Fruit fly (Drosophila melanogaster) whole organism, embryonic: ENCODE measurements around the gene Csk.

ENCODE experiments used
- BEAF-32 ChIP-seq: fragments of 200-800 bp; sonication (Bioruptor generic); optimal IDR thresholded peaks from 3 replicates; lab custom pipeline; 2017; ENCODE audit warnings: missing biosample characterization, missing genetic modification characterization, mild to moderate bottlenecking, moderate library complexity, missing genetic modification reagents
- CG12236 ChIP-seq: fragments of 200-800 bp; sonication (Bioruptor generic); optimal IDR thresholded peaks from 2 replicates; lab custom pipeline; 2016; ENCODE audit warnings: missing biosample characterization, missing genetic modification characterization
- CG14014 ChIP-seq: fragments of 200-800 bp; sonication (Bioruptor generic); IDR thresholded peaks from 2 replicates; pipeline ENCODE4 v1.3.6; 2022; ENCODE audit warnings: missing biosample characterization, missing genetic modification characterization
- CG14441 ChIP-seq: fragments of 200-800 bp; sonication (Bioruptor generic); IDR thresholded peaks from 2 replicates; pipeline ENCODE4 v1.3.6; 2022; ENCODE audit warnings: missing biosample characterization, missing genetic modification characterization
- CG1647 ChIP-seq: fragments of 200-800 bp; sonication (Bioruptor generic); optimal IDR thresholded peaks from 3 replicates; lab custom pipeline; 2016; ENCODE audit warnings: missing biosample characterization, missing genetic modification characterization
- CG16813 ChIP-seq: fragments of 200-800 bp; sonication (Bioruptor generic); IDR thresholded peaks from 3 replicates; pipeline ENCODE4 v1.3.6; 2022; ENCODE audit warnings: missing biosample characterization, missing genetic modification characterization; ENCODE audit not compliant: partially characterized antibody
- CG18011 ChIP-seq: fragments of 200-800 bp; sonication (Bioruptor generic); optimal IDR thresholded peaks from 2 replicates; lab custom pipeline; 2017; ENCODE audit warnings: missing biosample characterization, missing genetic modification characterization, mild to moderate bottlenecking, moderate library complexity, missing genotype
- CG2120 ChIP-seq: fragments of 200-800 bp; sonication (Bioruptor generic); optimal IDR thresholded peaks from 3 replicates; lab custom pipeline; 2016; ENCODE audit warnings: missing biosample characterization, missing genetic modification characterization
- CG33213 ChIP-seq: fragments of 200-800 bp; sonication (Bioruptor generic); optimal IDR thresholded peaks from 3 replicates; lab custom pipeline; 2016; ENCODE audit warnings: missing biosample characterization, missing genetic modification characterization
- CG4424 ChIP-seq: fragments of 200-800 bp; sonication (Bioruptor generic); optimal IDR thresholded peaks from 3 replicates; lab custom pipeline; 2016; ENCODE audit warnings: missing biosample characterization, missing genetic modification characterization
- CG4730 ChIP-seq: fragments of 200-800 bp; sonication (Bioruptor generic); IDR thresholded peaks from 2 replicates; pipeline ENCODE4 v1.3.6; 2022; ENCODE audit warnings: missing biosample characterization, missing genetic modification characterization
- CG4854 ChIP-seq: fragments of 200-800 bp; sonication (Bioruptor generic); optimal IDR thresholded peaks from 2 replicates; lab custom pipeline; 2016; ENCODE audit warnings: missing biosample characterization, missing genetic modification characterization, inconsistent platforms
- CG5953 ChIP-seq: fragments of 200-800 bp; sonication (Bioruptor generic); IDR thresholded peaks from 2 replicates; pipeline ENCODE4 v1.3.6; 2022; ENCODE audit warnings: missing biosample characterization, missing genetic modification characterization
- CG6175 ChIP-seq: fragments of 200-800 bp; sonication (Bioruptor generic); IDR thresholded peaks from 3 replicates; pipeline ENCODE4 v1.3.6; 2022; ENCODE audit warnings: missing biosample characterization, missing genetic modification characterization
- CG6654 ChIP-seq: fragments of 200-800 bp; sonication (Bioruptor generic); optimal IDR thresholded peaks from 2 replicates; lab custom pipeline; 2017; ENCODE audit warnings: missing biosample characterization, mild to moderate bottlenecking, missing genetic modification characterization
- CG6683 ChIP-seq: fragments of 200-800 bp; sonication (Bioruptor generic); optimal IDR thresholded peaks from 2 replicates; lab custom pipeline; 2017; ENCODE audit warnings: missing biosample characterization, mild to moderate bottlenecking, missing genetic modification characterization, missing genetic modification reagents
- CG7372 ChIP-seq: fragments of 200-800 bp; sonication (Bioruptor generic); IDR thresholded peaks from 2 replicates; pipeline ENCODE4 v1.3.6; 2022; ENCODE audit warnings: missing biosample characterization, missing genetic modification characterization
- CG9797 ChIP-seq: fragments of 200-800 bp; sonication (Bioruptor generic); optimal IDR thresholded peaks from 3 replicates; lab custom pipeline; 2018; ENCODE audit warnings: missing biosample characterization, mild to moderate bottlenecking, missing genetic modification characterization
- D19A ChIP-seq: fragments of 200-800 bp; optimal IDR thresholded peaks from 3 replicates; lab custom pipeline; 2019; ENCODE audit warnings: missing biosample characterization, mild to moderate bottlenecking, missing genetic modification characterization, moderate library complexity
- Ets97D ChIP-seq: fragments of 200-800 bp; sonication (Bioruptor generic); optimal IDR thresholded peaks from 3 replicates; lab custom pipeline; 2016; ENCODE audit warnings: missing biosample characterization, missing genetic modification characterization
- HmgZ ChIP-seq: fragments of 200-800 bp; sonication (Bioruptor generic); optimal IDR thresholded peaks from 2 replicates; lab custom pipeline; 2018; ENCODE audit warnings: missing biosample characterization, mild to moderate bottlenecking, missing genetic modification characterization
- Hmx ChIP-seq: fragments of 200-800 bp; sonication (Bioruptor generic); optimal IDR thresholded peaks from 2 replicates; lab custom pipeline; 2016; ENCODE audit warnings: missing biosample characterization, missing genetic modification characterization
- Kr ChIP-seq: fragments of 200-800 bp; sonication (Bioruptor generic); optimal IDR thresholded peaks from 2 replicates; lab custom pipeline; 2017; ENCODE audit warnings: missing biosample characterization, mild to moderate bottlenecking, missing genetic modification characterization
- NK7.1 ChIP-seq: fragments of 200-800 bp; sonication (Bioruptor generic); optimal IDR thresholded peaks from 3 replicates; lab custom pipeline; 2016; ENCODE audit warnings: missing biosample characterization, missing genetic modification characterization
- YL-1 ChIP-seq: fragments of 200-800 bp; sonication (Bioruptor generic); optimal IDR thresholded peaks from 3 replicates; lab custom pipeline; 2017; ENCODE audit warnings: missing biosample characterization, mild to moderate bottlenecking, missing genetic modification characterization
- ab ChIP-seq: fragments of 200-800 bp; sonication (Bioruptor generic); optimal IDR thresholded peaks from 2 replicates; lab custom pipeline; 2016; ENCODE audit warnings: missing biosample characterization, missing genetic modification characterization
- az2 ChIP-seq: fragments of 200-800 bp; sonication (Bioruptor generic); optimal IDR thresholded peaks from 3 replicates; lab custom pipeline; 2016; ENCODE audit warnings: missing biosample characterization, missing genetic modification characterization
- cato ChIP-seq: fragments of 200-800 bp; sonication (Bioruptor generic); optimal IDR thresholded peaks from 2 replicates; lab custom pipeline; 2016; ENCODE audit warnings: missing biosample characterization, missing genetic modification characterization, borderline replicate concordance
- dm ChIP-seq: fragments of 200-800 bp; sonication (Bioruptor generic); optimal IDR thresholded peaks from 3 replicates; lab custom pipeline; 2016; ENCODE audit warnings: missing biosample characterization, missing genetic modification characterization
- dmrt99B ChIP-seq: fragments of 200-800 bp; sonication (Bioruptor generic); optimal IDR thresholded peaks from 2 replicates; lab custom pipeline; 2018; ENCODE audit warnings: missing biosample characterization, mild to moderate bottlenecking, missing genetic modification characterization, moderate library complexity
- fd3F ChIP-seq: fragments of 200-800 bp; sonication (Bioruptor generic); optimal IDR thresholded peaks from 2 replicates; lab custom pipeline; 2018; ENCODE audit warnings: missing biosample characterization, mild to moderate bottlenecking, missing genetic modification characterization, moderate library complexity
- fru ChIP-seq: fragments of >200 bp; optimal IDR thresholded peaks from 2 replicates; lab custom pipeline; 2017
- gro ChIP-seq: fragments of 200-800 bp; sonication (Bioruptor generic); optimal IDR thresholded peaks from 2 replicates; lab custom pipeline; 2016; ENCODE audit warnings: missing biosample characterization, missing genetic modification characterization
- her ChIP-seq: fragments of 200-800 bp; sonication (Bioruptor generic); optimal IDR thresholded peaks from 2 replicates; lab custom pipeline; 2016; ENCODE audit warnings: missing biosample characterization, missing genetic modification characterization
- jing ChIP-seq: fragments of 200-800 bp; sonication (Bioruptor generic); optimal IDR thresholded peaks from 2 replicates; lab custom pipeline; 2018; ENCODE audit warnings: missing biosample characterization, mild to moderate bottlenecking, missing genetic modification characterization
- jumu ChIP-seq: fragments of 200-800 bp; sonication (Bioruptor generic); optimal IDR thresholded peaks from 3 replicates; lab custom pipeline; 2016; ENCODE audit warnings: missing biosample characterization, missing genetic modification characterization
- ken ChIP-seq: fragments of 200-800 bp; sonication (Bioruptor generic); IDR thresholded peaks from 3 replicates; pipeline ENCODE4 v1.3.6; 2022; ENCODE audit warnings: missing biosample characterization, missing genetic modification characterization
- klu ChIP-seq: fragments of 200-800 bp; sonication (Bioruptor generic); IDR thresholded peaks from 2 replicates; pipeline ENCODE4 v1.3.6; 2022; ENCODE audit warnings: missing biosample characterization, missing genetic modification characterization
- knrl ChIP-seq: fragments of 200-800 bp; sonication (Bioruptor generic); IDR thresholded peaks from 3 replicates; pipeline ENCODE4 v1.3.6; 2022; ENCODE audit warnings: missing biosample characterization, missing genetic modification characterization; ENCODE audit not compliant: partially characterized antibody
- org-1 ChIP-seq: fragments of 200-800 bp; sonication (Bioruptor generic); optimal IDR thresholded peaks from 2 replicates; lab custom pipeline; 2017; ENCODE audit warnings: missing biosample characterization, missing genetic modification characterization
- p53 ChIP-seq: fragments of 200-800 bp; sonication (Bioruptor generic); optimal IDR thresholded peaks from 2 replicates; lab custom pipeline; 2016; ENCODE audit warnings: missing biosample characterization, missing genetic modification characterization
- prd ChIP-seq, 3 experiments: fragments of >200 bp in 2 of 3; fragments of 200-800 bp in 1 of 3; sonication (Bioruptor generic) in 1 of 3; optimal IDR thresholded peaks in 2 of 3; IDR thresholded peaks in 1 of 3; 2 replicates in 2 of 3; 3 replicates in 1 of 3; pipeline versions ENCODE4 v1.3.6 to Lab custom; 2017 to 2022; ENCODE audit warnings: missing biosample characterization in 1 of 3, missing genetic modification characterization in 1 of 3
- psq ChIP-seq: fragments of 200-800 bp; sonication (Bioruptor generic); optimal IDR thresholded peaks from 2 replicates; lab custom pipeline; 2017; ENCODE audit warnings: missing biosample characterization, missing genetic modification characterization
- schlank ChIP-seq: fragments of 200-800 bp; sonication (Bioruptor generic); optimal IDR thresholded peaks from 2 replicates; lab custom pipeline; 2018; ENCODE audit warnings: missing biosample characterization, mild to moderate bottlenecking, missing genetic modification characterization
- tap ChIP-seq: fragments of 200-800 bp; optimal IDR thresholded peaks from 3 replicates; lab custom pipeline; 2019; ENCODE audit warnings: missing biosample characterization, mild to moderate bottlenecking, missing genetic modification characterization, moderate library complexity
- tll ChIP-seq, 2 experiments: fragments of 200-800 bp in 1 of 2; fragments of >200 bp in 1 of 2; sonication (Bioruptor generic) in 1 of 2; optimal IDR thresholded peaks; 2 replicates each; lab custom pipeline; 2017 to 2019; ENCODE audit warnings: missing biosample characterization in 2 of 2, missing genetic modification characterization in 2 of 2, mild to moderate bottlenecking in 1 of 2, moderate library complexity in 1 of 2
- tx ChIP-seq: fragments of 200-800 bp; sonication (Bioruptor generic); optimal IDR thresholded peaks from 2 replicates; lab custom pipeline; 2016; ENCODE audit warnings: missing biosample characterization, missing genetic modification characterization
- usp ChIP-seq: fragments of >200 bp; optimal IDR thresholded peaks from 2 replicates; lab custom pipeline; 2017; ENCODE audit warnings: missing biosample characterization, missing genetic modification characterization

Csk gene

dm6 chr3R:11650105-11651039, at the start of gene Csk, which contains the start of gene Elp1 (continued):
- TF ChIP-seq jumu (GFP tag; lab: Kevin White, UChicago) (no peak), Hmx (GFP tag; lab: Kevin White, UChicago) (no peak), NK7.1 (GFP tag; lab: Kevin White, UChicago) (no peak), klu (GFP tag; lab: Robert Waterston, UW) (no peak), CG14014 (GFP tag; lab: Robert Waterston, UW) (peak; percentile 46; the same call in 1 of the 2 replicates), org-1 (GFP tag; lab: Kevin White, UChicago) (no peak), fru (lab: Kevin White, UChicago) (no peak), CG2120 (GFP tag; lab: Kevin White, UChicago) (peak; percentile 64), CG12236 (GFP tag; lab: Kevin White, UChicago) (no peak), tap (tag; lab: Kevin White, UChicago) (no peak), psq (GFP tag; lab: Kevin White, UChicago) (no peak), BEAF-32 (peak; percentile 55), az2 (GFP tag; lab: Kevin White, UChicago) (peak; percentile 18), CG9797 (GFP tag; lab: Kevin White, UChicago) (peak; percentile 96), Kr (GFP tag; lab: Kevin White, UChicago) (no peak), cato (GFP tag; lab: Kevin White, UChicago) (peak; percentile 16), tx (GFP tag; lab: Kevin White, UChicago) (no peak), dmrt99B (tag; lab: Kevin White, UChicago) (peak; percentile 42), CG4730 (GFP tag; lab: Robert Waterston, UW) (no peak), CG1647 (GFP tag; lab: Kevin White, UChicago) (peak; percentile 36), CG6175 (GFP tag; lab: Robert Waterston, UW) (no peak), ab (GFP tag; lab: Kevin White, UChicago) (peak; percentile 23), CG5953 (no peak), gro (peak; percentile 48), CG18011 (GFP tag; lab: Kevin White, UChicago) (no peak), CG4424 (GFP tag; lab: Kevin White, UChicago) (peak; percentile 74), p53 (GFP tag; lab: Kevin White, UChicago) (no peak), Ets97D (GFP tag; lab: Kevin White, UChicago) (peak; percentile 81), CG6654 (no peak), ken (GFP tag; lab: Robert Waterston, UW) (peak; percentile 58; the same call in 1 of the 3 replicates), knrl (GFP tag; lab: Robert Waterston, UW) (peak; percentile 23; the same call in 1 of the 3 replicates), CG16813 (GFP tag; lab: Robert Waterston, UW) (no peak), jing (GFP tag; lab: Kevin White, UChicago) (no peak), her (peak; percentile 27), HmgZ (tag; lab: Kevin White, UChicago) (peak; percentile 75), CG7372 (0 out of 2 replicates have a peak, but pooled peaks have one; percentile 39), schlank (tag; lab: Kevin White, UChicago) (no peak), prd (optimal IDR thresholded peaks at IDR 0.05; lab: Kevin White, UChicago) (no peak), prd (GFP tag; IDR thresholded peaks at IDR 0.05; lab: Robert Waterston, UW) (peak; percentile 48; the same call in 1 of the 3 replicates), fd3F (GFP tag; lab: Kevin White, UChicago) (peak; percentile 19), CG6683 (GFP tag; lab: Kevin White, UChicago) (no peak), tll (GFP tag; optimal IDR thresholded peaks at IDR 0.05; lab: Kevin White, UChicago) (no peak), CG33213 (peak; percentile 40), CG14441 (GFP tag; lab: Robert Waterston, UW) (peak; percentile 44; the same call in 1 of the 2 replicates), YL-1 (peak; percentile 74), dm (GFP tag; lab: Kevin White, UChicago) (peak; percentile 68), usp (GFP tag; lab: Kevin White, UChicago) (no peak), D19A (tag; lab: Kevin White, UChicago) (no peak), CG4854 (GFP tag; lab: Kevin White, UChicago) (peak; percentile 16)
